Worm (Caenorhabditis elegans) whole organism, L4 larva: ENCODE measurements around the gene F20B6.9.
A peak's percentile ranks its signal among the peaks of the same experiment; 100 is the strongest.

ENCODE experiments used
- aha-1 ChIP-seq: fragments of 150-350 bp; peaks from one replicate; lab custom pipeline; 2014; ENCODE audit warnings: missing biosample characterization, missing genetic modification characterization
- ceh-20 ChIP-seq: fragments of 200-800 bp; sonication (Bioruptor generic); IDR thresholded peaks from 2 replicates; pipeline ENCODE4 v1.3.6; 2022; ENCODE audit warnings: missing genetic modification reagents, missing genetic modification characterization, missing compliant biosample characterization
- ctbp-1 ChIP-seq: fragments of 200-800 bp; sonication (Bioruptor generic); IDR thresholded peaks from 2 replicates; pipeline ENCODE4 v1.3.6; 2022; ENCODE audit warnings: missing genetic modification reagents, missing genetic modification characterization, missing compliant biosample characterization
- dmd-6 ChIP-seq: fragments of 200-800 bp; sonication (Bioruptor generic); IDR thresholded peaks from 2 replicates; pipeline ENCODE4 v1.3.6; 2022; ENCODE audit warnings: missing genetic modification reagents, missing genetic modification characterization, missing compliant biosample characterization
- hlh-11 ChIP-seq: fragments of 200-800 bp; sonication (Bioruptor generic); optimal IDR thresholded peaks from 2 replicates; lab custom pipeline; 2018; ENCODE audit warnings: mild to moderate bottlenecking, missing genetic modification characterization, missing compliant biosample characterization
- hlh-30 ChIP-seq: sonication (generic microtip); optimal IDR thresholded peaks from 2 replicates; lab custom pipeline; 2017; ENCODE audit warnings: antibody characterized with exemption, mild to moderate bottlenecking, missing genetic modification characterization, missing compliant biosample characterization; ENCODE audit not compliant: insufficient read depth
- hmg-1.1 ChIP-seq: fragments of 200-800 bp; sonication (Bioruptor generic); IDR thresholded peaks from 2 replicates; pipeline ENCODE4 v1.3.6; 2022; ENCODE audit warnings: missing genetic modification reagents, missing genetic modification characterization, missing compliant biosample characterization
- lin-39 ChIP-seq: fragments of 150-350 bp; optimal IDR thresholded peaks from 2 replicates; lab custom pipeline; 2014; ENCODE audit warnings: missing biosample characterization, missing genetic modification reagents, missing genetic modification characterization
- madf-9 ChIP-seq: fragments of 200-800 bp; sonication (Bioruptor generic); conservative IDR thresholded peaks from 2 replicates; pipeline ENCODE4 v1.3.6; 2022; ENCODE audit warnings: missing genetic modification reagents, missing genetic modification characterization, missing compliant biosample characterization
- mdl-1 ChIP-seq, 2 experiments: fragments of 150-350 bp in 1 of 2; sonication (generic microtip) in 1 of 2; optimal IDR thresholded peaks; 2 replicates each; lab custom pipeline; 2014 to 2017; ENCODE audit warnings: missing biosample characterization in 2 of 2, missing genetic modification characterization in 2 of 2
- mep-1 ChIP-seq: fragments of 150-350 bp; sonication (generic microtip); optimal IDR thresholded peaks from 3 replicates; lab custom pipeline; 2014; ENCODE audit warnings: missing biosample characterization, missing genetic modification characterization
- mes-2 ChIP-seq: sonication (generic microtip); optimal IDR thresholded peaks from 2 replicates; lab custom pipeline; 2016; ENCODE audit warnings: missing genotype, mild to moderate bottlenecking, missing genetic modification characterization, missing compliant biosample characterization; ENCODE audit not compliant: poor library complexity, severe bottlenecking
- nhr-11 ChIP-seq: fragments of 150-350 bp; optimal IDR thresholded peaks from 2 replicates; lab custom pipeline; 2014; ENCODE audit warnings: missing biosample characterization, missing genetic modification characterization
- nhr-28 ChIP-seq: fragments of 150-350 bp; optimal IDR thresholded peaks from 2 replicates; lab custom pipeline; 2014; ENCODE audit warnings: missing biosample characterization, missing genetic modification characterization
- php-3 ChIP-seq: fragments of 200-800 bp; sonication (Bioruptor generic); IDR thresholded peaks from 2 replicates; pipeline ENCODE4 v1.3.6; 2022; ENCODE audit warnings: missing genetic modification reagents, missing genetic modification characterization, missing compliant biosample characterization
- unc-62 ChIP-seq, 3 experiments: fragments of 150-350 bp in 1 of 3; sonication (generic microtip); optimal IDR thresholded peaks in 2 of 3; peaks in 1 of 3; 1 replicate in 1 of 3; 2 replicates in 2 of 3; lab custom pipeline; 2014 to 2017; ENCODE audit warnings: missing biosample characterization in 3 of 3, missing genetic modification characterization in 3 of 3, missing genetic modification reagents in 3 of 3, missing genotype in 1 of 3

F20B6.9 gene

ce11 chrX:4157896-4158295, 49.4 kb downstream of the F20B6.9 start:
- TF ChIP-seq lin-39 (no peak), ctbp-1 (GFP tag; lab: Robert Waterston, UW) (no peak), hmg-1.1 (GFP tag; lab: Robert Waterston, UW) (peak; percentile 36; the same call in 1 of the 2 replicates), aha-1 (peak; percentile 48), mes-2 (tag; lab: Kevin White, UChicago) (peak; percentile 33), unc-62 (GFP tag; optimal IDR thresholded peaks at IDR 0.05 in 1 of 2; lab: Kevin White, UChicago) (peak in 1 of 2 experiments; percentile 27), unc-62 (tag; optimal IDR thresholded peaks at IDR 0.05; lab: Kevin White, UChicago) (no peak), mdl-1 (tag; optimal IDR thresholded peaks at IDR 0.05; lab: Kevin White, UChicago) (peak in 1 of 2 experiments; percentile 41), madf-9 (GFP tag; lab: Robert Waterston, UW) (no peak), dmd-6 (GFP tag; lab: Robert Waterston, UW) (0 out of 2 replicates have a peak, but pooled peaks have one; percentile 9), nhr-28 (tag; lab: Kevin White, UChicago) (no peak), nhr-11 (tag; lab: Kevin White, UChicago) (peak; percentile 3), hlh-30 (tag; lab: Kevin White, UChicago) (peak; percentile 62), hlh-11 (tag; lab: Kevin White, UChicago) (peak; percentile 43)

DNA sequence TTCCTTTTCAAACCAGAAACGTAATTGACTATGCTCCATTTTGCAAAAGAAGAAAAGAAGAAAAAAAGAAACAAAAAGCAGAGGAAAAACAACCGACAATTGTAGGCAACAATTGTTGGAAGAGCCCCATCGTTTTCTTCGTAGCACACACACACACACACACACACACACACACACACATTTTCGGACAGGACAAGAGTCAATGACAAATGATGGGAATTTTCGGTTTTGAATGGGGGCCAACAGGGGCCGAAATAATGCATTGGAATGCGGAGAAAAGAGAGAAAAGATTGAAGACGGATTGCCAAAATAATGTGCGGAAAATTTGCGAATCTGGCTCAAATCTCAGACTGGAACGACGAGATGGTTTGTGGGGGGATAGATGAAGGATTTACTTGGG, 52.5 kb downstream of the F20B6.9 start:
- TF ChIP-seq ceh-20 (GFP tag; lab: Robert Waterston, UW) (0 out of 2 replicates have a peak, but pooled peaks have one; percentile 24), php-3 (GFP tag; lab: Robert Waterston, UW) (no peak), mep-1 (tag; lab: Kevin White, UChicago) (peak; percentile 17)
